Worm (Caenorhabditis elegans) whole organism, late embryonic: ENCODE measurements around the gene dss-1.

Experiments
- K02D7.2 ChIP-seq: sonication (generic microtip); optimal IDR thresholded peaks from 2 replicates; lab custom pipeline; 2017; ENCODE audit warnings: mild to moderate bottlenecking, missing genetic modification characterization, missing compliant biosample characterization
- ama-1 ChIP-seq: fragments of 150-350 bp; optimal IDR thresholded peaks from 2 replicates; lab custom pipeline; 2014
- ceh-14 ChIP-seq: sonication (generic microtip); optimal IDR thresholded peaks from 2 replicates; lab custom pipeline; 2016; ENCODE audit warnings: missing genotype, missing genetic modification characterization, missing compliant biosample characterization
- ceh-9 ChIP-seq: sonication (generic microtip); optimal IDR thresholded peaks from 2 replicates; lab custom pipeline; 2016; ENCODE audit warnings: mild to moderate bottlenecking, missing genetic modification characterization, inconsistent platforms, missing compliant biosample characterization
- dmd-4 ChIP-seq: sonication (generic microtip); optimal IDR thresholded peaks from 2 replicates; lab custom pipeline; 2016; ENCODE audit warnings: borderline replicate concordance, missing genetic modification characterization, missing compliant biosample characterization
- fkh-10 ChIP-seq: fragments of 150-350 bp; optimal IDR thresholded peaks from 2 replicates; lab custom pipeline; 2014; ENCODE audit warnings: missing biosample characterization, missing genetic modification reagents, missing genetic modification characterization
- hlh-13 ChIP-seq: fragments of 200-800 bp; sonication (Bioruptor generic); optimal IDR thresholded peaks from 2 replicates; lab custom pipeline; 2018; ENCODE audit warnings: mild to moderate bottlenecking, missing genetic modification characterization, missing compliant biosample characterization
- hlh-30 ChIP-seq: sonication (generic microtip); optimal IDR thresholded peaks from 2 replicates; lab custom pipeline; 2017; ENCODE audit warnings: antibody characterized with exemption, missing genetic modification characterization, missing compliant biosample characterization; ENCODE audit not compliant: insufficient read depth
- mec-3 ChIP-seq: sonication (generic microtip); optimal IDR thresholded peaks from 2 replicates; lab custom pipeline; 2016; ENCODE audit warnings: borderline replicate concordance, missing genetic modification characterization, missing compliant biosample characterization
- pax-1 ChIP-seq: fragments of 150-350 bp; optimal IDR thresholded peaks from 2 replicates; lab custom pipeline; 2014; ENCODE audit warnings: missing biosample characterization, missing genetic modification characterization
- pha-4 ChIP-seq: fragments of 150-350 bp; optimal IDR thresholded peaks from 2 replicates; lab custom pipeline; 2018; ENCODE audit warnings: missing biosample characterization, missing genetic modification reagents, missing genetic modification characterization

ce11 chrIII:1225116-1225515, 29.0 kb upstream of the dss-1 start:
- TF ChIP-seq ceh-9 (tag; lab: Kevin White, UChicago): no peak
- TF ChIP-seq mec-3 (tag; lab: Kevin White, UChicago): no peak
- TF ChIP-seq fkh-10 (GFP tag; lab: Kevin White, UChicago): no peak
- no peak for TF ChIP-seq dmd-4 (tag; lab: Kevin White, UChicago)
- TF ChIP-seq pha-4: no peak
- TF ChIP-seq K02D7.2 (tag; lab: Kevin White, UChicago): no peak
- TF ChIP-seq pax-1 (tag; lab: Kevin White, UChicago): no peak
- TF ChIP-seq ceh-14: no peak
- TF ChIP-seq ama-1 (lab: Kevin White, UChicago): no peak
- no peak for TF ChIP-seq hlh-30 (tag; lab: Kevin White, UChicago)
- no peak for TF ChIP-seq hlh-13 (GFP tag; lab: Kevin White, UChicago)
